Worm (Caenorhabditis elegans) whole organism, dauer: ENCODE measurements around the gene F58E6.6.

Source experiments
- unc-62 ChIP-seq: sonication (generic microtip); optimal IDR thresholded peaks from 2 replicates; lab custom pipeline; 2017; ENCODE audit warnings: missing biosample characterization, missing genetic modification reagents, missing genetic modification characterization

The F58E6.6 gene

ce11 chrV:9704399-9704798, 48.4 kb downstream of the F58E6.6 start:
- no peak for TF ChIP-seq unc-62 (GFP tag; lab: Kevin White, UChicago)

- TF ChIP-seq unc-62 (GFP tag; lab: Kevin White, UChicago) = no peak
These were observed 49.3 kb downstream of the F58E6.6 start for ce11 chrV:9703549-9703948.

ce11 chrV:9702755-9703154, 50.1 kb downstream of the F58E6.6 start, which contains the start of gene xbx-6:
Gene xbx-6, plus strand, starts transcription at chrV:9703055.
- no peak for TF ChIP-seq unc-62 (GFP tag; lab: Kevin White, UChicago)
